Worm (Caenorhabditis elegans) whole organism, L4 larva: ENCODE data around the gene F43C1.5.
A peak's percentile ranks its signal among the peaks of the same experiment; 100 is the strongest.

Experiments
- ces-1 ChIP-seq: fragments of 150-350 bp; sonication (generic microtip); optimal IDR thresholded peaks from 4 replicates; lab custom pipeline; 2014; ENCODE audit warnings: missing biosample characterization, missing genetic modification reagents, missing genetic modification characterization
- dpl-1 ChIP-seq: fragments of 150-350 bp; optimal IDR thresholded peaks from 2 replicates; lab custom pipeline; 2014; ENCODE audit warnings: missing biosample characterization, missing genetic modification reagents, missing genetic modification characterization
- egl-27 ChIP-seq: sonication (generic microtip); optimal IDR thresholded peaks from 3 replicates; lab custom pipeline; 2017; ENCODE audit warnings: missing biosample characterization, missing genetic modification reagents, missing genetic modification characterization
- hlh-30 ChIP-seq: sonication (generic microtip); optimal IDR thresholded peaks from 2 replicates; lab custom pipeline; 2017; ENCODE audit warnings: antibody characterized with exemption, mild to moderate bottlenecking, missing genetic modification characterization, missing compliant biosample characterization; ENCODE audit not compliant: insufficient read depth
- jun-1 ChIP-seq: fragments of 150-350 bp; optimal IDR thresholded peaks from 2 replicates; lab custom pipeline; 2014; ENCODE audit warnings: missing biosample characterization, missing genetic modification reagents, missing genetic modification characterization
- lin-13 ChIP-seq: fragments of 150-350 bp; optimal IDR thresholded peaks from 2 replicates; lab custom pipeline; 2014; ENCODE audit warnings: missing biosample characterization, missing genetic modification reagents, missing genetic modification characterization
- lsy-2 ChIP-seq, 2 experiments: fragments of 150-350 bp in 1 of 2; sonication (generic microtip) in 1 of 2; optimal IDR thresholded peaks; 2 replicates each; lab custom pipeline; 2014 to 2017; ENCODE audit warnings: missing biosample characterization in 2 of 2, missing genetic modification characterization in 2 of 2
- nhr-25 ChIP-seq: sonication (generic microtip); optimal IDR thresholded peaks from 2 replicates; lab custom pipeline; 2017; ENCODE audit warnings: missing genetic modification characterization, mild to moderate bottlenecking, missing compliant biosample characterization, antibody characterized with exemption, moderate library complexity, borderline replicate concordance; ENCODE audit not compliant: insufficient read depth
- nhr-76 ChIP-seq: fragments of 150-350 bp; optimal IDR thresholded peaks from 2 replicates; lab custom pipeline; 2014; ENCODE audit warnings: missing biosample characterization, missing genetic modification characterization
- pha-4 ChIP-seq, 2 experiments: fragments of 150-350 bp in 1 of 2; fragments of 200-800 bp in 1 of 2; sonication (Bioruptor generic) in 1 of 2; IDR thresholded peaks in 1 of 2; optimal IDR thresholded peaks in 1 of 2; 2 replicates each; pipeline versions ENCODE4 v1.3.6 to Lab custom; 2014 to 2022; ENCODE audit warnings: missing genetic modification characterization in 2 of 2, missing genetic modification reagents in 2 of 2, missing biosample characterization in 1 of 2, missing compliant biosample characterization in 1 of 2
- unc-62 ChIP-seq, 3 experiments: fragments of 150-350 bp in 1 of 3; sonication (generic microtip); optimal IDR thresholded peaks in 2 of 3; peaks in 1 of 3; 1 replicate in 1 of 3; 2 replicates in 2 of 3; lab custom pipeline; 2014 to 2017; ENCODE audit warnings: missing biosample characterization in 3 of 3, missing genetic modification characterization in 3 of 3, missing genetic modification reagents in 3 of 3, missing genotype in 1 of 3
- zag-1 ChIP-seq: fragments of 150-350 bp; optimal IDR thresholded peaks from 2 replicates; lab custom pipeline; 2014; ENCODE audit warnings: missing biosample characterization, missing genetic modification characterization

- TF ChIP-seq lsy-2 (tag; optimal IDR thresholded peaks at IDR 0.05; lab: Kevin White, UChicago), result peak in 1 of 2 experiments; percentile 65
- no peak for TF ChIP-seq dpl-1 (GFP tag; lab: Kevin White, UChicago)
- TF ChIP-seq nhr-76 (tag; lab: Kevin White, UChicago), result no peak
- TF ChIP-seq lin-13 (GFP tag; lab: Kevin White, UChicago), result no peak
- no peak for TF ChIP-seq nhr-25 (tag; lab: Kevin White, UChicago)
- no peak for TF ChIP-seq hlh-30 (tag; lab: Kevin White, UChicago)
- TF ChIP-seq jun-1, result no peak
- TF ChIP-seq unc-62 (GFP tag; optimal IDR thresholded peaks at IDR 0.05 in 1 of 2; lab: Kevin White, UChicago), result no peak
- no peak for TF ChIP-seq unc-62 (tag; optimal IDR thresholded peaks at IDR 0.05; lab: Kevin White, UChicago)
- no peak for TF ChIP-seq egl-27
- no peak for TF ChIP-seq ces-1 (GFP tag; lab: Kevin White, UChicago)
- no peak for TF ChIP-seq pha-4 (GFP tag; IDR thresholded peaks at IDR 0.05; lab: Robert Waterston, UW)
- no peak for TF ChIP-seq pha-4 (tag; optimal IDR thresholded peaks at IDR 0.05; lab: Kevin White, UChicago)
- no peak for TF ChIP-seq zag-1 (tag; lab: Kevin White, UChicago)
Measured at ce11 chrIII:4204072-4204471, 24.9 kb upstream of the F43C1.5 start, which contains the start of the genes pelo-1 and R74.7.
